Worm (Caenorhabditis elegans) whole organism, mixed stage, embryonic: ENCODE data around the gene glna-2.
A peak's percentile ranks its signal among the peaks of the same experiment; 100 is the strongest.

Source experiments
- M03D4.4 ChIP-seq: sonication (generic microtip); optimal IDR thresholded peaks from 2 replicates; lab custom pipeline; 2017; ENCODE audit warnings: mild to moderate bottlenecking, missing genetic modification characterization, missing compliant biosample characterization
- bed-3 ChIP-seq: fragments of 200-800 bp; sonication (Bioruptor generic); optimal IDR thresholded peaks from 3 replicates; lab custom pipeline; 2018; ENCODE audit warnings: mild to moderate bottlenecking, missing genetic modification characterization, moderate library complexity, missing compliant biosample characterization
- blmp-1 ChIP-seq: fragments of 150-350 bp; optimal IDR thresholded peaks from 2 replicates; lab custom pipeline; 2014; ENCODE audit warnings: missing biosample characterization, missing genetic modification characterization
- ceh-39 ChIP-seq: fragments of 150-350 bp; optimal IDR thresholded peaks from 2 replicates; lab custom pipeline; 2014; ENCODE audit warnings: missing biosample characterization, missing genetic modification characterization
- ceh-43 ChIP-seq: fragments of 200-800 bp; sonication (Bioruptor generic); optimal IDR thresholded peaks from 2 replicates; lab custom pipeline; 2018; ENCODE audit warnings: mild to moderate bottlenecking, missing genetic modification characterization, moderate library complexity, missing compliant biosample characterization
- ceh-83 ChIP-seq: fragments of 200-800 bp; sonication (Bioruptor generic); optimal IDR thresholded peaks from 2 replicates; lab custom pipeline; 2018; ENCODE audit warnings: mild to moderate bottlenecking, missing genetic modification characterization, missing compliant biosample characterization
- ces-1 ChIP-seq: fragments of 150-350 bp; optimal IDR thresholded peaks from 2 replicates; lab custom pipeline; 2014; ENCODE audit warnings: missing biosample characterization, missing genetic modification reagents, missing genetic modification characterization
- cnd-1 ChIP-seq: fragments of 200-800 bp; sonication (Bioruptor generic); optimal IDR thresholded peaks from 2 replicates; lab custom pipeline; 2018; ENCODE audit warnings: mild to moderate bottlenecking, missing genetic modification characterization, missing compliant biosample characterization
- drap-1 ChIP-seq: fragments of 200-800 bp; sonication (Bioruptor generic); optimal IDR thresholded peaks from 3 replicates; lab custom pipeline; 2018; ENCODE audit warnings: mild to moderate bottlenecking, missing genetic modification characterization, missing compliant biosample characterization
- elt-1 ChIP-seq: sonication (generic microtip); optimal IDR thresholded peaks from 2 replicates; lab custom pipeline; 2017; ENCODE audit warnings: missing genetic modification characterization, mild to moderate bottlenecking, missing compliant biosample characterization, antibody characterized with exemption, moderate library complexity, borderline replicate concordance; ENCODE audit not compliant: insufficient read depth
- elt-3 ChIP-seq: fragments of 150-350 bp; optimal IDR thresholded peaks from 2 replicates; lab custom pipeline; 2014; ENCODE audit warnings: missing biosample characterization, missing genetic modification characterization
- flh-1 ChIP-seq: fragments of 200-800 bp; sonication (Bioruptor generic); optimal IDR thresholded peaks from 2 replicates; lab custom pipeline; 2018; ENCODE audit warnings: mild to moderate bottlenecking, missing genetic modification characterization, moderate library complexity, missing compliant biosample characterization
- ham-2 ChIP-seq: fragments of 200-800 bp; sonication (Bioruptor generic); optimal IDR thresholded peaks from 2 replicates; lab custom pipeline; 2018; ENCODE audit warnings: mild to moderate bottlenecking, missing genetic modification characterization, missing compliant biosample characterization
- hlh-1 ChIP-seq: fragments of 150-350 bp; optimal IDR thresholded peaks from 2 replicates; lab custom pipeline; 2014; ENCODE audit warnings: missing biosample characterization, missing genetic modification reagents, missing genetic modification characterization
- lin-13 ChIP-seq: fragments of 150-350 bp; optimal IDR thresholded peaks from 2 replicates; lab custom pipeline; 2014; ENCODE audit warnings: missing biosample characterization, missing genetic modification characterization
- lin-32 ChIP-seq: fragments of 200-800 bp; sonication (Bioruptor generic); optimal IDR thresholded peaks from 2 replicates; lab custom pipeline; 2018; ENCODE audit warnings: mild to moderate bottlenecking, missing genetic modification characterization, missing compliant biosample characterization
- lsy-2 ChIP-seq: fragments of 150-350 bp; optimal IDR thresholded peaks from 2 replicates; lab custom pipeline; 2014; ENCODE audit warnings: missing biosample characterization, missing genetic modification characterization
- mab-5 ChIP-seq: fragments of 150-350 bp; optimal IDR thresholded peaks from 2 replicates; lab custom pipeline; 2014; ENCODE audit warnings: missing biosample characterization, missing genetic modification characterization
- mep-1 ChIP-seq: fragments of 150-350 bp; optimal IDR thresholded peaks from 2 replicates; lab custom pipeline; 2017; ENCODE audit warnings: missing biosample characterization, missing genetic modification reagents, missing genetic modification characterization, inconsistent platforms
- mls-2 ChIP-seq: sonication (generic microtip); optimal IDR thresholded peaks from 2 replicates; lab custom pipeline; 2016; ENCODE audit warnings: mild to moderate bottlenecking, missing genetic modification characterization, moderate library complexity, missing compliant biosample characterization
- nhr-12 ChIP-seq: fragments of 150-350 bp; optimal IDR thresholded peaks from 2 replicates; lab custom pipeline; 2014; ENCODE audit warnings: missing biosample characterization, missing genetic modification characterization
- nhr-2 ChIP-seq: fragments of 150-350 bp; optimal IDR thresholded peaks from 2 replicates; lab custom pipeline; 2014; ENCODE audit warnings: missing biosample characterization, missing genetic modification characterization
- nhr-237 ChIP-seq: fragments of 150-350 bp; optimal IDR thresholded peaks from 2 replicates; lab custom pipeline; 2014; ENCODE audit warnings: missing biosample characterization, missing genetic modification characterization
- nhr-28 ChIP-seq: fragments of 150-350 bp; optimal IDR thresholded peaks from 2 replicates; lab custom pipeline; 2014; ENCODE audit warnings: missing biosample characterization, missing genetic modification characterization
- nhr-76 ChIP-seq: sonication (generic microtip); optimal IDR thresholded peaks from 2 replicates; lab custom pipeline; 2017; ENCODE audit warnings: missing biosample characterization, missing genetic modification characterization
- sem-2 ChIP-seq: fragments of 200-800 bp; sonication (Bioruptor generic); optimal IDR thresholded peaks from 2 replicates; lab custom pipeline; 2018; ENCODE audit warnings: mild to moderate bottlenecking, missing genetic modification characterization, missing compliant biosample characterization
- snpc-4 ChIP-seq: fragments of 150-350 bp; optimal IDR thresholded peaks from 2 replicates; lab custom pipeline; 2014; ENCODE audit warnings: missing biosample characterization, missing genetic modification characterization
- sptf-1 ChIP-seq: sonication (generic microtip); optimal IDR thresholded peaks from 2 replicates; lab custom pipeline; 2017; ENCODE audit warnings: mild to moderate bottlenecking, missing genetic modification characterization, moderate library complexity, missing compliant biosample characterization
- tbx-8 ChIP-seq: fragments of 200-800 bp; sonication (Bioruptor generic); optimal IDR thresholded peaks from 2 replicates; lab custom pipeline; 2018; ENCODE audit warnings: mild to moderate bottlenecking, missing genetic modification characterization, moderate library complexity, missing compliant biosample characterization
- unc-120 ChIP-seq: sonication (generic microtip); optimal IDR thresholded peaks from 2 replicates; lab custom pipeline; 2017; ENCODE audit warnings: missing genetic modification characterization, missing compliant biosample characterization; ENCODE audit not compliant: poor library complexity, severe bottlenecking
- unc-39 ChIP-seq: fragments of 150-350 bp; optimal IDR thresholded peaks from 2 replicates; lab custom pipeline; 2014; ENCODE audit warnings: missing biosample characterization, missing genetic modification characterization
- unc-62 ChIP-seq: fragments of 150-350 bp; optimal IDR thresholded peaks from 2 replicates; lab custom pipeline; 2014; ENCODE audit warnings: missing biosample characterization, missing genetic modification reagents, missing genetic modification characterization
- zip-8 ChIP-seq: fragments of 150-350 bp; optimal IDR thresholded peaks from 2 replicates; lab custom pipeline; 2014; ENCODE audit warnings: missing biosample characterization, missing genetic modification characterization
- ztf-11 ChIP-seq: fragments of 150-350 bp; optimal IDR thresholded peaks from 2 replicates; lab custom pipeline; 2014; ENCODE audit warnings: missing biosample characterization, missing genetic modification characterization

glna-2 gene

DNA sequence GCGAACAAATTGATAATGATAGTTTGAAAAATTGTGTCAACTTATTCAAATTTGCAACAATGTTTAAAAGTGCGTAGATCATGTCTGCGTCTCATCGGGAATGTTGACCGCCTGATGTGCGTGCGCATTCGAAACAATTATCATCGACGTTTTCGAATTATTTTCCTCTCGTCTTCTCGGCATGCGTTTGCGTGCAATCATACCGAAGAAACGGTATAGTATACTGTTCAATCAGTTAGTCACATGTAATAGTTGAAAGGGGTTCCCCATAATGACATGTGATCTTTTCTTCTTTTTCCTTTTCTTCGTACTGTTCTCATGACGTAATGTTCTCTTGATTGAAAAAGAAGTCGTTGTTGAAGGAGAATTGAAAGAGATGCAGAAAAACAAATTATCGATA lies 8.3 kb downstream of the glna-2 start:
- TF ChIP-seq zip-8 (tag; lab: Kevin White, UChicago) (peak; percentile 2), nhr-28 (tag; lab: Kevin White, UChicago) (no peak)

ce11 chrII:8017380-8017779 lies 8.9 kb downstream of the glna-2 start, which contains the start of gene zyg-11:
Gene zyg-11 (plus strand): TSS chrII:8017680.
- TF ChIP-seq nhr-28 (tag; lab: Kevin White, UChicago) (no peak), sptf-1 (tag; lab: Kevin White, UChicago) (no peak), lsy-2 (tag; lab: Kevin White, UChicago) (no peak), ceh-39 (tag; lab: Kevin White, UChicago) (no peak), elt-1 (tag; lab: Kevin White, UChicago) (no peak), blmp-1 (tag; lab: Kevin White, UChicago) (no peak), mep-1 (tag; lab: Kevin White, UChicago) (no peak), ztf-11 (tag; lab: Kevin White, UChicago) (no peak), M03D4.4 (no peak)

ce11 chrII:8020580-8021044 lies 12.2 kb downstream of the glna-2 start:
- TF ChIP-seq unc-62 (GFP tag; lab: Kevin White, UChicago), result no peak
- TF ChIP-seq ceh-39 (tag; lab: Kevin White, UChicago), result no peak
- no peak for TF ChIP-seq nhr-12 (tag; lab: Kevin White, UChicago)
- no peak for TF ChIP-seq snpc-4 (tag; lab: Kevin White, UChicago)

ce11 chrII:8022461-8022860 lies 14.0 kb downstream of the glna-2 start, which contains the start of gene hda-2:
Gene hda-2 (minus strand): TSS chrII:8022561.
- no peak for TF ChIP-seq ces-1 (GFP tag; lab: Kevin White, UChicago)
- no peak for TF ChIP-seq lin-32 (GFP tag; lab: Kevin White, UChicago)
- TF ChIP-seq lin-13 (tag; lab: Kevin White, UChicago), result no peak
- TF ChIP-seq zip-8 (tag; lab: Kevin White, UChicago), result no peak
- no peak for TF ChIP-seq drap-1 (GFP tag; lab: Kevin White, UChicago)
- TF ChIP-seq elt-3 (tag; lab: Kevin White, UChicago), result no peak
- TF ChIP-seq unc-39, result no peak
- no peak for TF ChIP-seq nhr-28 (tag; lab: Kevin White, UChicago)

- TF ChIP-seq elt-1 (tag; lab: Kevin White, UChicago), result no peak
- TF ChIP-seq bed-3, result no peak
- TF ChIP-seq sptf-1 (tag; lab: Kevin White, UChicago), result no peak
- TF ChIP-seq ceh-43, result no peak
- no peak for TF ChIP-seq lin-32 (GFP tag; lab: Kevin White, UChicago)
- no peak for TF ChIP-seq mep-1 (tag; lab: Kevin White, UChicago)
- TF ChIP-seq snpc-4 (tag; lab: Kevin White, UChicago), result no peak
- TF ChIP-seq flh-1 (GFP tag; lab: Kevin White, UChicago), result no peak
- no peak for TF ChIP-seq hlh-1 (tag; lab: Kevin White, UChicago)
- TF ChIP-seq sem-2, result no peak
- TF ChIP-seq ceh-83 (GFP tag; lab: Kevin White, UChicago), result no peak
Measured at ce11 chrII:8027663-8028062, 19.2 kb downstream of the glna-2 start, which contains the start of gene swsn-7. Gene swsn-7 (minus strand): TSS chrII:8027763.

DNA sequence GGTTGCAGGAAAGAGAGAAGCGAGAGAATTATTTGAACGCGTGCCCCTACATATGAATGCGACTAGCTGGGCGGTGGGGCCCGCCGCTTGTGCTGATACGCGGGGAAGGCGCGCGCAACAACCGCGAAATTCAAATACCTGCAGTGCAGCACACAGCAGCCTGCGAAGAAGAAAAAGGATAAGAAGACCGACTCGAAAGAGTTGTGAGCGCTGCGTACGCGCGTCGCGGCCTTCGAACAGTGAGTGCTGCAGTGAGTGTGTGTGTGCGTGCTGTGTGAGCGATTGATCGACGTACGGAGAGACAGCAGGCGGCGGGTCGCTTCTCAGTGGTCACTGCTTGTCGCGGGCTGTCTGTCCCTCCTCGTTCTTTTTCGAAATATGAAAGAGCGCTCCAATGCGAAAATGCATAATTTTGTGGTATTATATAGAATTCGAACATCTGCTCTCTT lies 19.8 kb downstream of the glna-2 start:
- TF ChIP-seq unc-120 (tag; lab: Kevin White, UChicago) (peak; percentile 80), ceh-43 (no peak), nhr-12 (tag; lab: Kevin White, UChicago) (no peak), nhr-28 (tag; lab: Kevin White, UChicago) (no peak), ztf-11 (tag; lab: Kevin White, UChicago) (peak; percentile 28), elt-3 (tag; lab: Kevin White, UChicago) (no peak), elt-1 (tag; lab: Kevin White, UChicago) (peak; percentile 33), snpc-4 (tag; lab: Kevin White, UChicago) (no peak), lsy-2 (tag; lab: Kevin White, UChicago) (peak; percentile 50), nhr-76 (no peak), cnd-1 (tag; lab: Kevin White, UChicago) (peak; percentile 61), flh-1 (GFP tag; lab: Kevin White, UChicago) (peak; percentile 30), tbx-8 (GFP tag; lab: Kevin White, UChicago) (peak; percentile 57), M03D4.4 (peak; percentile 70), ceh-39 (tag; lab: Kevin White, UChicago) (no peak), hlh-1 (tag; lab: Kevin White, UChicago) (peak; percentile 75), mep-1 (tag; lab: Kevin White, UChicago) (peak; percentile 25), ham-2 (GFP tag; lab: Kevin White, UChicago) (peak; percentile 91), unc-62 (GFP tag; lab: Kevin White, UChicago) (peak; percentile 79), blmp-1 (tag; lab: Kevin White, UChicago) (no peak), mab-5 (tag; lab: Kevin White, UChicago) (no peak), sem-2 (no peak), zip-8 (tag; lab: Kevin White, UChicago) (no peak), sptf-1 (tag; lab: Kevin White, UChicago) (peak; percentile 74), nhr-2 (tag; lab: Kevin White, UChicago) (no peak), ces-1 (GFP tag; lab: Kevin White, UChicago) (peak; percentile 31), lin-32 (GFP tag; lab: Kevin White, UChicago) (peak; percentile 60), drap-1 (GFP tag; lab: Kevin White, UChicago) (peak; percentile 82), bed-3 (no peak), nhr-237 (tag; lab: Kevin White, UChicago) (no peak), ceh-83 (GFP tag; lab: Kevin White, UChicago) (no peak), mls-2 (peak; percentile 75)
